Fruit fly (Drosophila melanogaster) whole organism, adult: ENCODE results near the gene trbl.
A peak's percentile ranks its signal among the peaks of the same experiment; 100 is the strongest.

ENCODE experiments used
- CG11617 ChIP-seq: fragments of 200-800 bp; sonication (Bioruptor generic); optimal IDR thresholded peaks from 2 replicates; lab custom pipeline; 2017; ENCODE audit warnings: mild to moderate bottlenecking, missing biosample characterization, missing genetic modification reagents, missing genetic modification characterization
- CG12768 ChIP-seq: fragments of 200-800 bp; sonication (Bioruptor generic); optimal IDR thresholded peaks from 2 replicates; lab custom pipeline; 2017; ENCODE audit warnings: missing biosample characterization, missing genetic modification characterization, mild to moderate bottlenecking, moderate library complexity, missing genetic modification reagents
- CG14711 ChIP-seq: fragments of 200-800 bp; sonication (Bioruptor generic); optimal IDR thresholded peaks from 2 replicates; lab custom pipeline; 2018; ENCODE audit warnings: missing biosample characterization, mild to moderate bottlenecking, missing genetic modification characterization, moderate library complexity
- CG1620 ChIP-seq: fragments of 200-800 bp; sonication (Bioruptor generic); optimal IDR thresholded peaks from 2 replicates; lab custom pipeline; 2016; ENCODE audit warnings: missing biosample characterization, missing genetic modification characterization
- CG33017 ChIP-seq: fragments of 200-800 bp; sonication (Bioruptor generic); optimal IDR thresholded peaks from 2 replicates; lab custom pipeline; 2018; ENCODE audit warnings: missing biosample characterization, mild to moderate bottlenecking, missing genetic modification characterization, moderate library complexity
- CG5204 ChIP-seq: fragments of 200-800 bp; sonication (Bioruptor generic); optimal IDR thresholded peaks from 2 replicates; lab custom pipeline; 2016; ENCODE audit warnings: missing biosample characterization, missing genetic modification characterization
- CG7045 ChIP-seq: fragments of 200-800 bp; sonication (Bioruptor generic); optimal IDR thresholded peaks from 2 replicates; lab custom pipeline; 2017; ENCODE audit warnings: missing biosample characterization, mild to moderate bottlenecking, missing genetic modification characterization
- CG7101 ChIP-seq: fragments of 200-800 bp; sonication (Bioruptor generic); optimal IDR thresholded peaks from 2 replicates; lab custom pipeline; 2018; ENCODE audit warnings: missing biosample characterization, mild to moderate bottlenecking, missing genetic modification characterization, moderate library complexity
- Clk ChIP-seq: fragments of 200-800 bp; sonication (Bioruptor generic); optimal IDR thresholded peaks from 2 replicates; lab custom pipeline; 2017; ENCODE audit warnings: missing biosample characterization, missing genetic modification characterization
- Crg-1 ChIP-seq: fragments of 200-800 bp; sonication (Bioruptor generic); optimal IDR thresholded peaks from 2 replicates; lab custom pipeline; 2016; ENCODE audit warnings: missing biosample characterization, missing genetic modification characterization
- Hr96 ChIP-seq: fragments of 200-800 bp; sonication (Bioruptor generic); optimal IDR thresholded peaks from 2 replicates; lab custom pipeline; 2016; ENCODE audit warnings: missing biosample characterization, missing genetic modification characterization
- Mnt ChIP-seq: fragments of 200-800 bp; sonication (Bioruptor generic); optimal IDR thresholded peaks from 2 replicates; lab custom pipeline; 2016; ENCODE audit warnings: missing biosample characterization, mild to moderate bottlenecking, missing genetic modification characterization
- bab1 ChIP-seq: fragments of 200-800 bp; sonication (Bioruptor generic); optimal IDR thresholded peaks from 3 replicates; lab custom pipeline; 2019; ENCODE audit warnings: missing biosample characterization, mild to moderate bottlenecking, missing genetic modification characterization, moderate library complexity
- cic ChIP-seq: fragments of 200-800 bp; sonication (Bioruptor generic); optimal IDR thresholded peaks from 2 replicates; lab custom pipeline; 2017; ENCODE audit warnings: missing biosample characterization, mild to moderate bottlenecking, missing genetic modification characterization, moderate library complexity
- cnc ChIP-seq, 2 experiments: fragments of >200 bp; optimal IDR thresholded peaks; 2 replicates each; lab custom pipeline; 2017
- kay ChIP-seq: fragments of 200-800 bp; sonication (Bioruptor generic); peaks from one replicate; lab custom pipeline; 2016; ENCODE audit warnings: missing biosample characterization, missing genetic modification characterization, borderline replicate concordance
- ovo ChIP-seq: fragments of 200-800 bp; sonication (Bioruptor generic); optimal IDR thresholded peaks from 2 replicates; lab custom pipeline; 2016; ENCODE audit warnings: missing biosample characterization, missing genetic modification characterization
- pad ChIP-seq: fragments of 200-800 bp; sonication (Bioruptor generic); optimal IDR thresholded peaks from 3 replicates; lab custom pipeline; 2017; ENCODE audit warnings: missing biosample characterization, missing genetic modification characterization, mild to moderate bottlenecking, moderate library complexity, missing genetic modification reagents
- tj ChIP-seq: fragments of 200-800 bp; sonication (Bioruptor generic); optimal IDR thresholded peaks from 3 replicates; lab custom pipeline; 2017; ENCODE audit warnings: missing biosample characterization, mild to moderate bottlenecking, missing genetic modification characterization, moderate library complexity
- toe ChIP-seq: fragments of 200-800 bp; sonication (Bioruptor generic); optimal IDR thresholded peaks from 2 replicates; lab custom pipeline; 2016; ENCODE audit warnings: missing biosample characterization, missing genetic modification characterization

The trbl gene

dm6 chr3L:20366074-20366473, 35.3 kb downstream of the trbl start:
- no peak for TF ChIP-seq Clk (GFP tag; lab: Kevin White, UChicago)
- no peak for TF ChIP-seq pad (GFP tag; lab: Kevin White, UChicago)
- TF ChIP-seq tj, result no peak
- TF ChIP-seq CG33017 (tag; lab: Kevin White, UChicago), result no peak
- no peak for TF ChIP-seq cnc (optimal IDR thresholded peaks at IDR 0.05; lab: Kevin White, UChicago)
- TF ChIP-seq Mnt (GFP tag; lab: Kevin White, UChicago), result no peak
- no peak for TF ChIP-seq ovo (GFP tag; lab: Kevin White, UChicago)
- TF ChIP-seq CG1620 (GFP tag; lab: Kevin White, UChicago), result no peak

DNA sequence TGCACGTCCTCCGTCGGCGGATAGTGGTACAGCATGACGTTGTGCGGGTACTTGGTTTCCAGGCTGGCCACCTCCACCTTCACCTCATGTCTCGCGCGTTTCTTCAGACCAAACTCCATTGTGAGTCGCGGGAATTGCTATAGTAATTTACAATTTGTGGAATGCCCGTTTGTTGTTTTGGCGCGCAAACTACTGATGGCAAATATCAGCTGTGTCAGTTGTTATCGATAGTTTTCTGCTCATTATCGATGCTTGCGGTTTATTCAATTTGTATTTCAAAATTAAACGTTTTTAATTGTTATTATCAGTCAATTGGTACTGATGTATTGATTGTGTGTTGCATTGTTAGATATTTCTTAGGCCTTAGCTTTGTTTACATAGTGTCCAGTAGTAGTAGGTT, 40.0 kb downstream of the trbl start, which contains the start of gene Prim2:
Gene Prim2, minus strand, starts transcription at position 197 of the 400 bp plus-strand sequence.
- TF ChIP-seq bab1 (GFP tag; lab: Kevin White, UChicago), result peak; percentile 30
- TF ChIP-seq cic (GFP tag; lab: Kevin White, UChicago), result no peak
- no peak for TF ChIP-seq CG14711

- TF ChIP-seq toe, result no peak
- no peak for TF ChIP-seq Clk (GFP tag; lab: Kevin White, UChicago)
- no peak for TF ChIP-seq cic (GFP tag; lab: Kevin White, UChicago)
- no peak for TF ChIP-seq CG7045 (GFP tag; lab: Kevin White, UChicago)
- TF ChIP-seq Mnt (GFP tag; lab: Kevin White, UChicago), result no peak
- TF ChIP-seq CG14711, result no peak
- TF ChIP-seq CG11617, result no peak
- TF ChIP-seq CG5204, result no peak
- TF ChIP-seq CG12768 (GFP tag; lab: Kevin White, UChicago), result no peak
- TF ChIP-seq CG7101, result no peak
- no peak for TF ChIP-seq bab1 (GFP tag; lab: Kevin White, UChicago)
- TF ChIP-seq ovo (GFP tag; lab: Kevin White, UChicago), result no peak
- TF ChIP-seq Hr96 (GFP tag; lab: Kevin White, UChicago), result no peak
- TF ChIP-seq Crg-1 (GFP tag; lab: Kevin White, UChicago), result no peak
- no peak for TF ChIP-seq kay
- no peak for TF ChIP-seq pad (GFP tag; lab: Kevin White, UChicago)
- no peak for TF ChIP-seq CG1620 (GFP tag; lab: Kevin White, UChicago)
These were observed 43.2 kb downstream of the trbl start, which contains the start of gene CG5665 for dm6 chr3L:20358212-20358611. CG5665 (plus strand) TSS chr3L:20358512.

DNA sequence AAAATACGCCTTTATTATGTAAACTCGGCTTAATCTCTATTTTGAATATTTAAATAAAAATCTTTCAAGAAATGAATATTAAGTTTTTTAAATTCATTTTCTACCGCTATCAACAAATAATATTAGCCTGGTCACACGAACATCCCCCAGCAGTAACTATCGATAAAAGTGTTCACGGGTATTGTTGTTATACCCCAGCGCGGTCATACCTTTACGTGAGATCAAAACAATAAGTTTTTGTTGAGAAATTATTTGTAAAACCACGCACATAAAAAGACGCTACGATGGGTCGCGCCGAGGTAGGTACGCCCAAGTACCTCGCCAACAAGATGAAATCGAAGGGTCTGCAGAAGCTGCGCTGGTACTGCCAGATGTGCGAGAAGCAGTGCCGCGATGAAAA, 44.8 kb downstream of the trbl start, which contains the start of gene kin17:
Gene kin17, plus strand, starts transcription at position 195 of the 400 bp plus-strand sequence.
- TF ChIP-seq ovo (GFP tag; lab: Kevin White, UChicago), result no peak
- TF ChIP-seq bab1 (GFP tag; lab: Kevin White, UChicago), result peak; percentile 41
- TF ChIP-seq Crg-1 (GFP tag; lab: Kevin White, UChicago), result no peak

- TF ChIP-seq CG5204, result no peak
- no peak for TF ChIP-seq CG7045 (GFP tag; lab: Kevin White, UChicago)
- no peak for TF ChIP-seq bab1 (GFP tag; lab: Kevin White, UChicago)
- no peak for TF ChIP-seq toe
- no peak for TF ChIP-seq Crg-1 (GFP tag; lab: Kevin White, UChicago)
- TF ChIP-seq CG11617, result no peak
- TF ChIP-seq cnc (optimal IDR thresholded peaks at IDR 0.05; lab: Kevin White, UChicago), result no peak
- TF ChIP-seq kay, result no peak
- no peak for TF ChIP-seq tj
- TF ChIP-seq Mnt (GFP tag; lab: Kevin White, UChicago), result no peak
- TF ChIP-seq CG1620 (GFP tag; lab: Kevin White, UChicago), result no peak
These were observed 46.5 kb downstream of the trbl start for dm6 chr3L:20354872-20355271.

dm6 chr3L:20354363-20354762, 47.0 kb downstream of the trbl start:
- no peak for TF ChIP-seq CG12768 (GFP tag; lab: Kevin White, UChicago)
- no peak for TF ChIP-seq CG14711
- no peak for TF ChIP-seq kay
- no peak for TF ChIP-seq Clk (GFP tag; lab: Kevin White, UChicago)
- TF ChIP-seq cic (GFP tag; lab: Kevin White, UChicago), result no peak
- no peak for TF ChIP-seq pad (GFP tag; lab: Kevin White, UChicago)
- no peak for TF ChIP-seq ovo (GFP tag; lab: Kevin White, UChicago)
- no peak for TF ChIP-seq cnc (optimal IDR thresholded peaks at IDR 0.05; lab: Kevin White, UChicago)
- TF ChIP-seq Hr96 (GFP tag; lab: Kevin White, UChicago), result no peak
- no peak for TF ChIP-seq tj
- TF ChIP-seq toe, result no peak
- no peak for TF ChIP-seq CG33017 (tag; lab: Kevin White, UChicago)
- no peak for TF ChIP-seq CG1620 (GFP tag; lab: Kevin White, UChicago)
- TF ChIP-seq CG7045 (GFP tag; lab: Kevin White, UChicago), result no peak
- TF ChIP-seq Crg-1 (GFP tag; lab: Kevin White, UChicago), result no peak

dm6 chr3L:20353726-20354332, 47.6 kb downstream of the trbl start:
- TF ChIP-seq CG11617 (peak; percentile 43), CG1620 (GFP tag; lab: Kevin White, UChicago) (no peak), cnc (optimal IDR thresholded peaks at IDR 0.05; lab: Kevin White, UChicago) (no peak), tj (peak; percentile 10), CG33017 (tag; lab: Kevin White, UChicago) (peak; percentile 68), CG7101 (peak; percentile 79), Crg-1 (GFP tag; lab: Kevin White, UChicago) (no peak), ovo (GFP tag; lab: Kevin White, UChicago) (no peak), Clk (GFP tag; lab: Kevin White, UChicago) (no peak), pad (GFP tag; lab: Kevin White, UChicago) (peak; percentile 19), kay (peak; percentile 83), bab1 (GFP tag; lab: Kevin White, UChicago) (no peak), cic (GFP tag; lab: Kevin White, UChicago) (peak; percentile 81), toe (no peak), CG5204 (no peak), CG14711 (peak; percentile 12), CG7045 (GFP tag; lab: Kevin White, UChicago) (peak; percentile 54), Hr96 (GFP tag; lab: Kevin White, UChicago) (no peak), Mnt (GFP tag; lab: Kevin White, UChicago) (peak; percentile 30), CG12768 (GFP tag; lab: Kevin White, UChicago) (peak; percentile 9)
